Fruit fly (Drosophila melanogaster) Kc167 (cell line): ENCODE data around the gene Tango9.

Experiments used
- Myc ChIP-seq: fragments of >200 bp; optimal IDR thresholded peaks from 2 replicates; lab custom pipeline; 2017; ENCODE audit warnings: missing external identifiers
- Sin3A ChIP-seq: fragments of >200 bp; optimal IDR thresholded peaks from 2 replicates; lab custom pipeline; 2018; ENCODE audit warnings: missing external identifiers
- h ChIP-seq: fragments of >200 bp; optimal IDR thresholded peaks from 3 replicates; lab custom pipeline; 2018; ENCODE audit warnings: missing external identifiers
- insv ChIP-seq: fragments of >200 bp; optimal IDR thresholded peaks from 3 replicates; lab custom pipeline; 2018; ENCODE audit warnings: missing external identifiers
- psq ChIP-seq: fragments of >200 bp; optimal IDR thresholded peaks from 2 replicates; lab custom pipeline; 2017; ENCODE audit warnings: missing external identifiers
- ttk ChIP-seq: sonication (Bioruptor generic); optimal IDR thresholded peaks from 2 replicates; lab custom pipeline; 2017; ENCODE audit warnings: missing external identifiers

The Tango9 gene

dm6 chr3R:11941116-11941515, 33.6 kb downstream of the Tango9 start:
- no peak for TF ChIP-seq insv (lab: Kevin White, UChicago)

DNA sequence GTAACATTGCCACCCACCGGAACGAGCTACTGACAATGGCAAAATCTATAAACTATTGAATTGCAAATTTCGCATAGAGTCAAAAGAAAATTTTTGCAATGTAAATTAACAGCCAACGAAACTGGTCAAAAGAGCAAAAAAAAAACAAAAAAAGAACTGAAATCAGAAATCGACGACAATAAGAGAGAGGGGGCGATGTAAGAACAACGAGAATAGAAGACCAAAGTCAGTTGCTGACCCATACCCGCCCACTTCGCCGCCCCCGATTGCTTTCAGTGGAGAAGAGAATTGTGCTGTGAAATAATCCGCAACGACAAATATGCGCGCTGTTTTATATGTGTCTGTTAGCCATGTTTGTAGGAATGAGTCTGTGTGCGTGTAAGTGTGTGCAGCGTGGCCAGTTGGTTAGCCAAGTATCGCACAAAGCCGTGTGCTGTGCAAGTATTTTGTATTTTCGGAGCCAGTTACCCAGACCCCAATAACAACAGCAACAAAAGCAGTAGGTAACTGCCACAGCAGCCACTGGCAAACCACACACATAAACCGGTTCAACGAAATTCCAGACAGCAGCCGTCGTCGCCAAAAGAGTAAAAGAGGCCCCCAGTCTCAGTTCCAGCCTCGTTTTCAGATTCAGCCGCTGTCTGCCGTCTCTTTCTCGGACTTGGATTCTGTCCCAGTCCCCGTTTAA, 37.1 kb downstream of the Tango9 start:
- no peak for TF ChIP-seq h (lab: Kevin White, UChicago)

DNA sequence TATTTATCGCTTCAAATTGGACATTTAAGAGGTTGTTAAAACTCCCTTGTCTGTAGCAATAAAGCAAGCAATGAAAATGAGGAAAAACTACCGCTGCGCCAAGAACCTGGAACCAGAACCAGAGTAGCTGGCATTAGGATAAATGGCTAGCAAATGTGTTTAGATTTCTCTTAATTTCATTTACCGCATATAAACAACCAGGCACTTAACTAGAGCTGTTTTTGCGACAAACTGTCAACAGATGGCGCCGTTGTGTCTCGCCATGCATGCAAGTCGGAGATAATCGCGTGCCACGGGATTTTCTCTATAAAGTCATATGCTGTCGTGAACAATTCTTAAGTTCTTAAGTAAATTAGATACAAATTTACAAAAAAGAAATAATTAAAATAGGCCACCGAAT, 40.8 kb downstream of the Tango9 start:
- TF ChIP-seq h (lab: Kevin White, UChicago) (no peak), psq (lab: Kevin White, UChicago) (no peak), insv (lab: Kevin White, UChicago) (no peak), ttk (no peak), Sin3A (lab: Kevin White, UChicago) (no peak), Myc (no peak)

DNA sequence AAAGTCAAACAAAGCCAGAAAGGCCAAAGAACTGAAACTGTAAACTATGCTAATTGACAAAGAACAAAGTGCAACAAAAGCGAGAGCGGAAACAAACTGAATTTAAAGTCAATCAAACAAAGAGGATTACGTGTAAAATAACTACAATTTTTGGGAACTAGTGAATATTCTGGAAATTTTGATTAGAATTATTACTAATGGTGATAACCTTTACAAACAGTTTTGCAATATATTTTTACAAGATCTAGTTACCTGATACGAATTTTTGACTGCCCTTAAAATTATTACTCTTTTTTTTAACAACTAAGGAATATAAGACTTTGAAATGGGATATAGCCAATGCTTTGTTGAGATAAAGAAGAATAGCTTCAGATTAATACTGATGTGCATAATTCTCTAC, 43.7 kb downstream of the Tango9 start, which contains the start of gene CG14731:
Gene CG14731 (plus strand): TSS at position 301 of the 400 bp plus-strand sequence.
- TF ChIP-seq Myc (no peak), h (lab: Kevin White, UChicago) (no peak), Sin3A (lab: Kevin White, UChicago) (no peak), insv (lab: Kevin White, UChicago) (no peak), psq (lab: Kevin White, UChicago) (no peak)
